Worm (Caenorhabditis elegans): ENCODE results near the gene F28B12.6.

The F28B12.6 gene

ce11 chrII:5952214-5952613, 11.6 kb downstream of the F28B12.6 start:
- TF ChIP-seq lin-14 (GFP tag; optimal IDR thresholded peaks at IDR 0.05) (peak; percentile 64), vab-15 (tag; optimal IDR thresholded peaks at IDR 0.05) (no peak), F16B12.6 (tag; optimal IDR thresholded peaks at IDR 0.05) (no peak), dsc-1 (tag; optimal IDR thresholded peaks at IDR 0.05) (peak; percentile 73), nhr-84 (tag; optimal IDR thresholded peaks at IDR 0.05) (no peak), isw-1 (GFP tag; IDR thresholded peaks at IDR 0.05) (no peak), nhr-77 (tag; optimal IDR thresholded peaks at IDR 0.05) (no peak), unc-86 (tag; optimal IDR thresholded peaks at IDR 0.05) (peak; percentile 28), lin-39 (tag; optimal IDR thresholded peaks at IDR 0.05) (no peak), nhr-11 (tag; optimal IDR thresholded peaks at IDR 0.05) (no peak), tlp-1 (tag; optimal IDR thresholded peaks at IDR 0.05) (no peak), ama-1 (optimal IDR thresholded peaks at IDR 0.05) (no peak), hlh-17 (GFP tag; optimal IDR thresholded peaks at IDR 0.05; ENCODE audit: borderline replicate concordance) (no peak), fkh-4 (tag; optimal IDR thresholded peaks at IDR 0.05; ENCODE audit: borderline replicate concordance) (no peak), egl-13 (tag; optimal IDR thresholded peaks at IDR 0.05) (no peak), mef-2 (tag; optimal IDR thresholded peaks at IDR 0.05) (no peak), nhr-12 (tag; optimal IDR thresholded peaks at IDR 0.05) (no peak), ceh-8 (GFP tag; optimal IDR thresholded peaks at IDR 0.05) (peak; percentile 28), snu-23 (GFP tag; optimal IDR thresholded peaks at IDR 0.05) (no peak), fkh-8 (tag; optimal IDR thresholded peaks at IDR 0.05) (peak; percentile 38), lin-13 (GFP tag; optimal IDR thresholded peaks at IDR 0.05) (no peak), ceh-88 (GFP tag; IDR thresholded peaks at IDR 0.05) (no peak), zip-4 (GFP tag; optimal IDR thresholded peaks at IDR 0.05) (no peak), elt-3 (tag; optimal IDR thresholded peaks at IDR 0.05) (no peak), ztf-4 (tag; optimal IDR thresholded peaks at IDR 0.05) (no peak), zag-1 (tag; optimal IDR thresholded peaks at IDR 0.05) (no peak), tbx-2 (tag; optimal IDR thresholded peaks at IDR 0.05) (no peak), hpl-2 (GFP tag; optimal IDR thresholded peaks at IDR 0.05) (no peak), unc-98 (GFP tag; IDR thresholded peaks at IDR 0.05) (no peak), nhr-71 (tag; optimal IDR thresholded peaks at IDR 0.05) (no peak), sup-37 (GFP tag; optimal IDR thresholded peaks at IDR 0.05) (no peak), grh-1 (GFP tag; IDR thresholded peaks at IDR 0.05) (no peak), sptf-1 (tag; optimal IDR thresholded peaks at IDR 0.05) (no peak), xbp-1 (tag; optimal IDR thresholded peaks at IDR 0.05) (no peak), C04F5.9 (tag; optimal IDR thresholded peaks at IDR 0.05) (no peak), mab-9 (GFP tag; IDR thresholded peaks at IDR 0.05) (no peak), rnt-1 (tag; optimal IDR thresholded peaks at IDR 0.05) (no peak), ets-5 (GFP tag; IDR thresholded peaks at IDR 0.05) (no peak), pqm-1 (tag; optimal IDR thresholded peaks at IDR 0.05) (no peak), lsy-2 (tag; optimal IDR thresholded peaks at IDR 0.05) (peak in 1 of 2 experiments; percentile 27), ceh-82 (tag; optimal IDR thresholded peaks at IDR 0.05) (no peak), ceh-90 (tag; optimal IDR thresholded peaks at IDR 0.05) (no peak), nhr-85 (tag) (no peak), unc-130 (tag; optimal IDR thresholded peaks at IDR 0.05) (no peak), blmp-1 (tag; optimal IDR thresholded peaks at IDR 0.05) (no peak), nhr-76 (tag; optimal IDR thresholded peaks at IDR 0.05) (no peak), swsn-7 (tag; optimal IDR thresholded peaks at IDR 0.05) (peak; percentile 11), skn-1 (tag; optimal IDR thresholded peaks at IDR 0.05) (no peak), irx-1 (tag; optimal IDR thresholded peaks at IDR 0.05) (no peak), hlh-4 (tag; optimal IDR thresholded peaks at IDR 0.05) (no peak), ces-1 (GFP tag; optimal IDR thresholded peaks at IDR 0.05) (no peak), efl-3 (GFP tag; optimal IDR thresholded peaks at IDR 0.05) (no peak), mep-1 (tag; optimal IDR thresholded peaks at IDR 0.05) (no peak), nhr-47 (tag; optimal IDR thresholded peaks at IDR 0.05) (peak; percentile 57), alr-1 (tag; optimal IDR thresholded peaks at IDR 0.05; ENCODE audit: borderline replicate concordance) (no peak)
